Worm (Caenorhabditis elegans): ENCODE results near the gene ncs-4.

ncs-4 gene

ce11 chrX:10212469-10212868, 36.1 kb downstream of the ncs-4 start, which contains the start of gene F44A6.3:
Gene F44A6.3, plus strand, starts transcription at chrX:10212769.
- TF ChIP-seq elt-1 (tag; optimal IDR thresholded peaks at IDR 0.05) (no peak), nhr-28 (tag; optimal IDR thresholded peaks at IDR 0.05) (no peak), ztf-11 (tag; optimal IDR thresholded peaks at IDR 0.05) (no peak), unc-62 (GFP tag; optimal IDR thresholded peaks at IDR 0.05) (no peak), mml-1 (tag; optimal IDR thresholded peaks at IDR 0.05) (no peak), aly-2 (tag; optimal IDR thresholded peaks at IDR 0.05) (no peak), lin-15B (tag; optimal IDR thresholded peaks at IDR 0.05) (no peak), ztf-4 (tag; optimal IDR thresholded peaks at IDR 0.05) (no peak), daf-12 (tag; optimal IDR thresholded peaks at IDR 0.05) (no peak), elt-2 (tag; optimal IDR thresholded peaks at IDR 0.05) (no peak), elt-3 (tag; optimal IDR thresholded peaks at IDR 0.05) (no peak)

ce11 chrX:10215429-10215828, 39.1 kb downstream of the ncs-4 start, which contains the start of gene F44A6.4:
Gene F44A6.4, minus strand, starts transcription at chrX:10215495.
- TF ChIP-seq snpc-4 (tag; optimal IDR thresholded peaks at IDR 0.05) (peak; percentile 11), nhr-67 (tag; optimal IDR thresholded peaks at IDR 0.05) (no peak), nfya-1 (tag; optimal IDR thresholded peaks at IDR 0.05; ENCODE audit: insufficient read depth) (peak; percentile 6), nhr-25 (tag; optimal IDR thresholded peaks at IDR 0.05) (peak; percentile 5), hmg-11 (tag; optimal IDR thresholded peaks at IDR 0.05) (peak; percentile 23), ceh-82 (tag; optimal IDR thresholded peaks at IDR 0.05) (no peak), nhr-43 (tag; optimal IDR thresholded peaks at IDR 0.05; ENCODE audit: poor library complexity, severe bottlenecking) (peak; percentile 45), fkh-10 (GFP tag; optimal IDR thresholded peaks at IDR 0.05) (no peak)

ce11 chrX:10216344-10216743, 40.0 kb downstream of the ncs-4 start:
- TF ChIP-seq ceh-9 (tag; optimal IDR thresholded peaks at IDR 0.05): no peak
- no peak for TF ChIP-seq fkh-2 (tag; optimal IDR thresholded peaks at IDR 0.05)
- TF ChIP-seq nhr-67 (tag; optimal IDR thresholded peaks at IDR 0.05): no peak
- TF ChIP-seq pqm-1 (tag; optimal IDR thresholded peaks at IDR 0.05): peak; percentile 51
- TF ChIP-seq pha-4 (tag; optimal IDR thresholded peaks at IDR 0.05): no peak
- TF ChIP-seq hmg-11 (tag; optimal IDR thresholded peaks at IDR 0.05): no peak
- no peak for TF ChIP-seq aly-2 (tag; optimal IDR thresholded peaks at IDR 0.05)
- TF ChIP-seq egl-27 (tag; optimal IDR thresholded peaks at IDR 0.05): no peak
- TF ChIP-seq tbx-2 (tag; optimal IDR thresholded peaks at IDR 0.05): no peak
- TF ChIP-seq lin-15B (tag; optimal IDR thresholded peaks at IDR 0.05): no peak
- TF ChIP-seq ceh-28 (tag; optimal IDR thresholded peaks at IDR 0.05): no peak
- no peak for TF ChIP-seq nhr-25 (tag; optimal IDR thresholded peaks at IDR 0.05)
- no peak for TF ChIP-seq snpc-4 (tag; optimal IDR thresholded peaks at IDR 0.05)
- no peak for TF ChIP-seq eor-1 (tag; optimal IDR thresholded peaks at IDR 0.05)
- no peak for TF ChIP-seq jun-1 (tag; optimal IDR thresholded peaks at IDR 0.05)
- TF ChIP-seq unc-62 (GFP tag; optimal IDR thresholded peaks at IDR 0.05): no peak
- TF ChIP-seq lsy-12 (tag; optimal IDR thresholded peaks at IDR 0.05): no peak
- TF ChIP-seq lin-39 (tag; optimal IDR thresholded peaks at IDR 0.05): no peak
- TF ChIP-seq nhr-23 (tag; optimal IDR thresholded peaks at IDR 0.05): no peak
- peak; percentile 80 for TF ChIP-seq nhr-43 (tag; optimal IDR thresholded peaks at IDR 0.05; ENCODE audit: poor library complexity, severe bottlenecking)
- no peak for TF ChIP-seq nfya-1 (tag; optimal IDR thresholded peaks at IDR 0.05; ENCODE audit: insufficient read depth)
- peak; percentile 52 for TF ChIP-seq nhr-28 (tag; optimal IDR thresholded peaks at IDR 0.05)
- TF ChIP-seq fkh-10 (GFP tag; optimal IDR thresholded peaks at IDR 0.05): no peak
- TF ChIP-seq sea-2 (GFP tag; optimal IDR thresholded peaks at IDR 0.05): no peak
- no peak for TF ChIP-seq zag-1 (tag; optimal IDR thresholded peaks at IDR 0.05)
- no peak for TF ChIP-seq nhr-237 (tag; optimal IDR thresholded peaks at IDR 0.05)
- TF ChIP-seq elt-2 (tag; optimal IDR thresholded peaks at IDR 0.05): peak; percentile 78
- TF ChIP-seq elt-1 (tag; optimal IDR thresholded peaks at IDR 0.05): no peak
- no peak for TF ChIP-seq ztf-11 (tag; optimal IDR thresholded peaks at IDR 0.05)
- TF ChIP-seq ceh-82 (tag; optimal IDR thresholded peaks at IDR 0.05): no peak
- TF ChIP-seq elt-3 (tag; optimal IDR thresholded peaks at IDR 0.05): no peak

- TF ChIP-seq ceh-9 (tag; optimal IDR thresholded peaks at IDR 0.05) (no peak), nhr-43 (tag; optimal IDR thresholded peaks at IDR 0.05; ENCODE audit: poor library complexity, severe bottlenecking) (peak; percentile 34), ZK546.5 (tag; optimal IDR thresholded peaks at IDR 0.05) (no peak), sea-2 (GFP tag; optimal IDR thresholded peaks at IDR 0.05) (no peak), nhr-25 (tag; optimal IDR thresholded peaks at IDR 0.05) (peak; percentile 20)
Observed at ce11 chrX:10216857-10217256, 40.5 kb downstream of the ncs-4 start.
